Worm (Caenorhabditis elegans): ENCODE results near the gene mdt-17.
"Not testable (repeated sequence)": the region's sequence is repeated elsewhere in the genome, so short reads cannot be mapped to it uniquely, and the experiment has no call there.

Gene mdt-17

DNA sequence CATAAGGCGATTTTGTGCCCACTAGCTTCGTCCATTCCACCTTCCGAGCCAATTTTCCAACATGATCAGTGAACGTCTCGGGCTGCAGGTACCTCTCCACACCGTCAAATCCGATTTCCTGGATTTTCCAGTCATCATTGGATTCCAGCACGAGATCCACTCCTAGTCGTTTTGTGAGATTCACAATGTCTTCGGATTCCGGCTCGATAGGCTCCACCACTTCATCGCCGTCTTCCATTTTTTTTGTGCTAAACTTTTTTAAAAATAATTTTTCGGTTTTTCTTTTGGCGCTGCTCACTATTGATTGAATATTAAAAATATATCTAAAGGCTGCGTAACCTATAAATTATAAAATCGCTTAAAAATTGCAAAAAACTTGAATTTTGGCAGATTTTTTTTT lies at the start of gene mdt-17:
TSS of gene mdt-17 (minus strand) at position 256 of the 400 bp plus-strand sequence.
- TF ChIP-seq fkh-8 (tag; optimal IDR thresholded peaks at IDR 0.05) (no peak), C04F5.9 (tag; optimal IDR thresholded peaks at IDR 0.05) (no peak), efl-1 (optimal IDR thresholded peaks at IDR 0.05) (no peak), efl-1 (GFP tag; optimal IDR thresholded peaks at IDR 0.05 in 1 of 2) (no peak), nhr-85 (tag) (no peak)

DNA sequence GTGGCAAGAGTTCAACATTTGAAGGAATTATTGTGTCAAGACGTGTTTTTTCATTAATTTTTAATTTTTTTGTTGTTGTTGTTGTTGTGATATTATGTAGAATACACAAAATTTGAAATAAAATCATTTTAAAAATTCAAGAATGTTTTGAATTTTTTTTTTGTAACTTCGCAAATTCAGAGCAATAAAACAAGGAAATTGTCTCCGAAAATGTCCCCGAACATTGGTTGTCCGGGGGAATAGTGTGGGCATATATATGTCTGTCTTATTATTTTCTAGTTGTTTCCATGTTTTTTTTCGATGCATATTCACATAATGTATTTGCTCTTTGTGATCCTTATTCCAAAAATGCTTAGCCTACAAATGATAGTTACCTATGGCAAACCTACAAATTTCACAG lies 44.5 kb upstream of the mdt-17 start, which contains the start of gene clec-262:
TSS of gene clec-262 (plus strand) at position 301 of the 400 bp plus-strand sequence.
- no peak for TF ChIP-seq nhr-90 (tag; optimal IDR thresholded peaks at IDR 0.05; ENCODE audit: poor library complexity)
- no peak for TF ChIP-seq ceh-8 (GFP tag; optimal IDR thresholded peaks at IDR 0.05)
- no peak for TF ChIP-seq isw-1 (GFP tag; IDR thresholded peaks at IDR 0.05)
- no peak for TF ChIP-seq sup-37 (GFP tag; optimal IDR thresholded peaks at IDR 0.05)
- no peak for TF ChIP-seq lin-15B (tag; optimal IDR thresholded peaks at IDR 0.05)
- TF ChIP-seq irx-1 (tag; optimal IDR thresholded peaks at IDR 0.05) = no peak
- TF ChIP-seq lin-39 (tag; optimal IDR thresholded peaks at IDR 0.05) = no peak
- no peak for TF ChIP-seq xbp-1 (tag; optimal IDR thresholded peaks at IDR 0.05)
- no peak for TF ChIP-seq alr-1 (tag; optimal IDR thresholded peaks at IDR 0.05; ENCODE audit: borderline replicate concordance)
- TF ChIP-seq unc-86 (tag; optimal IDR thresholded peaks at IDR 0.05) = no peak
- no peak for TF ChIP-seq skn-1 (tag; optimal IDR thresholded peaks at IDR 0.05)
- no peak for TF ChIP-seq zip-4 (GFP tag; optimal IDR thresholded peaks at IDR 0.05)

DNA sequence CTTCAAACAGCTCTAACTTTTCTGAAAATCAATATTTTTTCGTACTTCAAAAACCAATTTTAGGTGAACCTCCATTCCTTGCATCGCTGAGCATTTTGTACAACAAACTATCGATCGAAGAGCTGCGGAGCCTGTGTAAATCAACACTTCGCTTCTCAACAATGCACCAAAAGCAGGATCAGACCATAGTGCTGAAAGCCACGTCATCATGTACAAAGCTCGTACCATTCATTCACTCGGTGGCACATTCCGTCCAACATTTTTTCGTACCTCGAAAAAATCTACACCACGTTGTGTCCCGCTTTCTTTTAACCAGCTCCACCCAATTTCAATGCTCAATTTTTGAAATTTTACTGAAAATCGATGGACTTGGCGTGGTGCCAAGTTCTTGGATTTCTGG lies 43.5 kb upstream of the mdt-17 start, which contains the start of gene ZC15.10:
TSS of gene ZC15.10 (plus strand) at position 162 of the 400 bp plus-strand sequence.
- no peak for TF ChIP-seq nhr-47 (tag; optimal IDR thresholded peaks at IDR 0.05)
- TF ChIP-seq ztf-11 (tag; optimal IDR thresholded peaks at IDR 0.05) = no peak
- no peak for TF ChIP-seq ets-5 (GFP tag; IDR thresholded peaks at IDR 0.05)
- no peak for TF ChIP-seq efl-3 (GFP tag; optimal IDR thresholded peaks at IDR 0.05)
- no peak for TF ChIP-seq jun-1 (tag; optimal IDR thresholded peaks at IDR 0.05)
- TF ChIP-seq lin-35 (GFP tag; optimal IDR thresholded peaks at IDR 0.05) = no peak
- TF ChIP-seq C04F5.9 (tag; optimal IDR thresholded peaks at IDR 0.05) = no peak

DNA sequence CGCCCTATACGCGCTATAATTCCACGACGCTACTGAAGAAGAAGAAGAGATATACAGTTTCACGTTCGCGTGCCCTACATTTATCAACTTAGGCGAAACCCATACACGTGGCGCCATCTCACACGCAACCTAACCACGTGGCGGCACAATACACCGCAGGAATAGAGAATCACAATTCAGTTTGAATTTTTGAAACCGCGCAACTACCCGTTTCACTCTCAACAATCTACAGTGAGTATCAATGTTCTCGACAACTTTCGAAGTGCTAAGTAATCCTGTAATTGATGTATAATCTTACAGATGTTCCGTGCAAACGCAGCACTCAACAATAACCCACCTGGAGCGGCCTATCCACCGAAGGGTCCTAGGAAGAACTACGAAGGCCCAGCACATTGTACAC lies 38.8 kb upstream of the mdt-17 start, which contains the start of gene ZC15.1:
TSS of gene ZC15.1 (plus strand) at position 301 of the 400 bp plus-strand sequence.
- TF ChIP-seq fkh-4 (tag; optimal IDR thresholded peaks at IDR 0.05; ENCODE audit: borderline replicate concordance) (no peak), ces-1 (GFP tag; optimal IDR thresholded peaks at IDR 0.05) (no peak), unc-62 (GFP tag; optimal IDR thresholded peaks at IDR 0.05) (no peak), snpc-4 (tag; optimal IDR thresholded peaks at IDR 0.05) (no peak), lin-35 (GFP tag; optimal IDR thresholded peaks at IDR 0.05) (no peak), F16B12.6 (tag; optimal IDR thresholded peaks at IDR 0.05) (no peak), hpl-2 (GFP tag; optimal IDR thresholded peaks at IDR 0.05) (no peak), nhr-84 (tag; optimal IDR thresholded peaks at IDR 0.05) (no peak), lsy-2 (tag; optimal IDR thresholded peaks at IDR 0.05) (no peak), nhr-20 (tag; optimal IDR thresholded peaks at IDR 0.05) (no peak), lin-14 (GFP tag; optimal IDR thresholded peaks at IDR 0.05) (no peak), zip-4 (GFP tag; optimal IDR thresholded peaks at IDR 0.05) (no peak), egl-27 (tag; optimal IDR thresholded peaks at IDR 0.05) (no peak)

DNA sequence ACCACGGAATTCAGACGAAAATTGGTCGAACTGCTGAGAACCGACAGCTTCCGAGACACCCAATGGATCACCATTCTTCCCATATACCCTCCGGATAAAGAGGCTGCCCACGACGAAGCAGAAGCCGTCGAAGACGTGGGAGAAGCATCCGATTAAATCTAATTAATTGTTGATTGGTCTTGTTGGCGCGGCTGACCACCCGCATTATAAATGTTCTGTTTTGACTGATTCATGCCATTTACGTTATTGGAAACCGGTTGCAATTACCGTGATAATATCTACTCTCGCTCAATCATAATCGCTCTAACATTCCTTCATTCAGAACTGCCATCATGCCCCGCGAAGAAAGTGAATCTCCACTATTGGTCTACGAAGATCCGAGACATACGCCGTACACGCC lies 36.2 kb upstream of the mdt-17 start, which contains the start of gene ZC15.3:
TSS of gene ZC15.3 (plus strand) at position 301 of the 400 bp plus-strand sequence.
- not testable (repeated sequence) for TF ChIP-seq hlh-17 (GFP tag; optimal IDR thresholded peaks at IDR 0.05; ENCODE audit: borderline replicate concordance); ceh-88 (GFP tag; IDR thresholded peaks at IDR 0.05); C04F5.9 (tag; optimal IDR thresholded peaks at IDR 0.05)

Data from whole organism, L1 larva.